Fruit fly (Drosophila melanogaster) whole organism, embryonic: ENCODE results near the gene Fbw5.

Experiments used
- Abd-B ChIP-seq: fragments of 200-800 bp; sonication (Bioruptor generic); optimal IDR thresholded peaks from 2 replicates; lab custom pipeline; 2018; ENCODE audit warnings: missing biosample characterization, mild to moderate bottlenecking, missing genetic modification characterization, moderate library complexity
- Adf1 ChIP-seq: fragments of 200-800 bp; sonication (Bioruptor generic); IDR thresholded peaks from 2 replicates; pipeline ENCODE4 v1.3.6; 2022; ENCODE audit warnings: missing biosample characterization, missing genetic modification characterization
- CG1024 ChIP-seq: fragments of 200-800 bp; sonication (Bioruptor generic); IDR thresholded peaks from 2 replicates; pipeline ENCODE4 v1.3.6; 2022; ENCODE audit warnings: missing biosample characterization, missing genetic modification characterization
- CG11723 ChIP-seq: fragments of 200-800 bp; sonication (Bioruptor generic); optimal IDR thresholded peaks from 2 replicates; lab custom pipeline; 2017; ENCODE audit warnings: missing biosample characterization, mild to moderate bottlenecking, missing genetic modification characterization
- CG13296 ChIP-seq: fragments of 200-800 bp; sonication (Bioruptor generic); optimal IDR thresholded peaks from 3 replicates; lab custom pipeline; 2018; ENCODE audit warnings: missing biosample characterization, mild to moderate bottlenecking, missing genetic modification characterization
- CG2129 ChIP-seq: fragments of 200-800 bp; sonication (Bioruptor generic); IDR thresholded peaks from 2 replicates; pipeline ENCODE4 v1.3.6; 2022; ENCODE audit warnings: missing biosample characterization, missing genetic modification characterization; ENCODE audit not compliant: partially characterized antibody
- CG2202 ChIP-seq: fragments of 200-800 bp; sonication (Bioruptor generic); optimal IDR thresholded peaks from 2 replicates; lab custom pipeline; 2018; ENCODE audit warnings: missing biosample characterization, mild to moderate bottlenecking, missing genetic modification characterization
- CG30403 ChIP-seq: fragments of 200-800 bp; sonication (Bioruptor generic); optimal IDR thresholded peaks from 3 replicates; lab custom pipeline; 2016; ENCODE audit warnings: missing biosample characterization, missing genetic modification characterization
- CG34422 ChIP-seq: fragments of 200-800 bp; sonication (Bioruptor generic); IDR thresholded peaks from 3 replicates; pipeline ENCODE4 v1.3.6; 2022; ENCODE audit warnings: missing biosample characterization, missing genetic modification characterization
- CG4854 ChIP-seq: fragments of 200-800 bp; sonication (Bioruptor generic); optimal IDR thresholded peaks from 2 replicates; lab custom pipeline; 2016; ENCODE audit warnings: missing biosample characterization, missing genetic modification characterization, inconsistent platforms
- CG5953 ChIP-seq: fragments of 200-800 bp; sonication (Bioruptor generic); IDR thresholded peaks from 2 replicates; pipeline ENCODE4 v1.3.6; 2022; ENCODE audit warnings: missing biosample characterization, missing genetic modification characterization
- CG6765 ChIP-seq: fragments of 200-800 bp; sonication (Bioruptor generic); optimal IDR thresholded peaks from 3 replicates; lab custom pipeline; 2017; ENCODE audit warnings: missing biosample characterization, mild to moderate bottlenecking, missing genetic modification characterization
- CG6854 ChIP-seq: fragments of 200-800 bp; sonication (Bioruptor generic); optimal IDR thresholded peaks from 3 replicates; lab custom pipeline; 2017; ENCODE audit warnings: missing biosample characterization, mild to moderate bottlenecking, missing genetic modification characterization
- CG7745 ChIP-seq: fragments of 200-800 bp; sonication (Bioruptor generic); optimal IDR thresholded peaks from 2 replicates; lab custom pipeline; 2018; ENCODE audit warnings: missing biosample characterization, mild to moderate bottlenecking, missing genetic modification characterization, moderate library complexity
- CG7839 ChIP-seq: fragments of 200-800 bp; sonication (Bioruptor generic); optimal IDR thresholded peaks from 3 replicates; lab custom pipeline; 2018; ENCODE audit warnings: missing biosample characterization, mild to moderate bottlenecking, missing genetic modification characterization, moderate library complexity
- CHES-1-like ChIP-seq: fragments of 200-800 bp; sonication (Bioruptor generic); optimal IDR thresholded peaks from 2 replicates; lab custom pipeline; 2016; ENCODE audit warnings: missing biosample characterization, missing genetic modification characterization
- HHEX ChIP-seq: fragments of 200-800 bp; sonication (Bioruptor generic); optimal IDR thresholded peaks from 3 replicates; lab custom pipeline; 2017; ENCODE audit warnings: missing biosample characterization, mild to moderate bottlenecking, missing genetic modification characterization, missing genetic modification reagents
- HLHmδ ChIP-seq: fragments of 200-800 bp; sonication (Bioruptor generic); optimal IDR thresholded peaks from 2 replicates; lab custom pipeline; 2018; ENCODE audit warnings: missing biosample characterization, mild to moderate bottlenecking, missing genetic modification characterization, moderate library complexity
- Hand ChIP-seq: fragments of 200-800 bp; sonication (Bioruptor generic); optimal IDR thresholded peaks from 2 replicates; lab custom pipeline; 2017; ENCODE audit warnings: mild to moderate bottlenecking, missing biosample characterization, missing genetic modification reagents, missing genetic modification characterization
- Hsf ChIP-seq: fragments of 200-800 bp; sonication (Bioruptor generic); optimal IDR thresholded peaks from 3 replicates; lab custom pipeline; 2016; ENCODE audit warnings: missing biosample characterization, missing genetic modification characterization
- Max ChIP-seq: fragments of 200-800 bp; sonication (Bioruptor generic); optimal IDR thresholded peaks from 2 replicates; lab custom pipeline; 2016; ENCODE audit warnings: missing biosample characterization, mild to moderate bottlenecking, missing genetic modification characterization
- NFAT ChIP-seq: fragments of 200-800 bp; sonication (Bioruptor generic); IDR thresholded peaks from 2 replicates; pipeline ENCODE4 v1.3.6; 2022; ENCODE audit warnings: missing biosample characterization, missing genetic modification characterization
- NfI ChIP-seq: fragments of 200-800 bp; sonication (Bioruptor generic); optimal IDR thresholded peaks from 3 replicates; lab custom pipeline; 2018; ENCODE audit warnings: missing biosample characterization, mild to moderate bottlenecking, missing genetic modification characterization, moderate library complexity
- Optix ChIP-seq: fragments of 200-800 bp; sonication (Bioruptor generic); IDR thresholded peaks from 3 replicates; pipeline ENCODE4 v1.3.6; 2022; ENCODE audit warnings: missing biosample characterization, missing genetic modification characterization
- Sox102F ChIP-seq: fragments of 200-800 bp; sonication (Bioruptor generic); optimal IDR thresholded peaks from 2 replicates; lab custom pipeline; 2018; ENCODE audit warnings: missing biosample characterization, mild to moderate bottlenecking, missing genetic modification characterization, moderate library complexity
- TFAM ChIP-seq: fragments of 200-800 bp; sonication (Bioruptor generic); optimal IDR thresholded peaks from 2 replicates; lab custom pipeline; 2017; ENCODE audit warnings: missing biosample characterization, missing genetic modification characterization, inconsistent platforms
- Usf ChIP-seq: fragments of 200-800 bp; sonication (Bioruptor generic); optimal IDR thresholded peaks from 2 replicates; lab custom pipeline; 2017; ENCODE audit warnings: missing genotype, missing biosample characterization, missing genetic modification characterization
- Vsx1 ChIP-seq: fragments of 200-800 bp; sonication (Bioruptor generic); optimal IDR thresholded peaks from 2 replicates; lab custom pipeline; 2017; ENCODE audit warnings: missing biosample characterization, mild to moderate bottlenecking, missing genetic modification characterization, missing genetic modification reagents
- amos ChIP-seq: fragments of 200-800 bp; sonication (Bioruptor generic); IDR thresholded peaks from 2 replicates; pipeline ENCODE4 v1.3.6; 2022; ENCODE audit warnings: missing biosample characterization, missing genetic modification characterization; ENCODE audit not compliant: partially characterized antibody
- ap ChIP-seq: fragments of 200-800 bp; sonication (Bioruptor generic); IDR thresholded peaks from 2 replicates; pipeline ENCODE4 v1.3.6; 2022; ENCODE audit warnings: missing biosample characterization, missing genetic modification characterization
- disco-r ChIP-seq: fragments of 200-800 bp; sonication (Bioruptor generic); optimal IDR thresholded peaks from 2 replicates; lab custom pipeline; 2016; ENCODE audit warnings: missing biosample characterization, missing genetic modification characterization
- dmrt99B ChIP-seq: fragments of 200-800 bp; sonication (Bioruptor generic); optimal IDR thresholded peaks from 2 replicates; lab custom pipeline; 2018; ENCODE audit warnings: missing biosample characterization, mild to moderate bottlenecking, missing genetic modification characterization, moderate library complexity
- emc ChIP-seq: fragments of 200-800 bp; sonication (Bioruptor generic); optimal IDR thresholded peaks from 2 replicates; lab custom pipeline; 2016; ENCODE audit warnings: missing biosample characterization, missing genetic modification characterization
- fd96Cb ChIP-seq: fragments of 200-800 bp; sonication (Bioruptor generic); optimal IDR thresholded peaks from 2 replicates; lab custom pipeline; 2018; ENCODE audit warnings: missing biosample characterization, mild to moderate bottlenecking, missing genetic modification characterization, moderate library complexity
- grn ChIP-seq: fragments of 200-800 bp; sonication (Bioruptor generic); optimal IDR thresholded peaks from 3 replicates; lab custom pipeline; 2017; ENCODE audit warnings: missing biosample characterization, missing genetic modification characterization
- gsb-n ChIP-seq: fragments of 200-800 bp; sonication (Bioruptor generic); optimal IDR thresholded peaks from 3 replicates; lab custom pipeline; 2018; ENCODE audit warnings: missing biosample characterization, mild to moderate bottlenecking, missing genetic modification characterization
- jigr1 ChIP-seq: fragments of 200-800 bp; sonication (Bioruptor generic); IDR thresholded peaks from 3 replicates; pipeline ENCODE4 v1.3.6; 2022; ENCODE audit warnings: missing biosample characterization, missing genetic modification characterization
- jing ChIP-seq: fragments of 200-800 bp; sonication (Bioruptor generic); optimal IDR thresholded peaks from 2 replicates; lab custom pipeline; 2018; ENCODE audit warnings: missing biosample characterization, mild to moderate bottlenecking, missing genetic modification characterization
- jumu ChIP-seq: fragments of 200-800 bp; sonication (Bioruptor generic); optimal IDR thresholded peaks from 3 replicates; lab custom pipeline; 2016; ENCODE audit warnings: missing biosample characterization, missing genetic modification characterization
- mld ChIP-seq: fragments of 200-800 bp; sonication (Bioruptor generic); IDR thresholded peaks from 3 replicates; pipeline ENCODE4 v1.3.6; 2022; ENCODE audit warnings: missing biosample characterization, missing genetic modification characterization; ENCODE audit not compliant: partially characterized antibody
- nerfin-1 ChIP-seq: fragments of 200-800 bp; sonication (Bioruptor generic); optimal IDR thresholded peaks from 3 replicates; lab custom pipeline; 2019; ENCODE audit warnings: missing biosample characterization, mild to moderate bottlenecking, missing genetic modification characterization, moderate library complexity
- odd ChIP-seq: fragments of 200-800 bp; sonication (Bioruptor generic); optimal IDR thresholded peaks from 2 replicates; lab custom pipeline; 2017; ENCODE audit warnings: missing biosample characterization, mild to moderate bottlenecking, missing genetic modification characterization
- pfk ChIP-seq: fragments of 200-800 bp; sonication (Bioruptor generic); optimal IDR thresholded peaks from 2 replicates; lab custom pipeline; 2018; ENCODE audit warnings: missing biosample characterization, mild to moderate bottlenecking, missing genetic modification characterization, moderate library complexity
- pros ChIP-seq: fragments of 200-800 bp; sonication (Bioruptor generic); optimal IDR thresholded peaks from 3 replicates; lab custom pipeline; 2019; ENCODE audit warnings: missing biosample characterization, mild to moderate bottlenecking, missing genetic modification characterization, moderate library complexity
- run ChIP-seq: fragments of 200-800 bp; sonication (Bioruptor generic); optimal IDR thresholded peaks from 3 replicates; lab custom pipeline; 2018; ENCODE audit warnings: missing biosample characterization, mild to moderate bottlenecking, missing genetic modification characterization
- sc ChIP-seq, 3 experiments: fragments of >200 bp in 2 of 3; fragments of 200-800 bp in 1 of 3; sonication (Bioruptor generic) in 1 of 3; optimal IDR thresholded peaks; 2 replicates in 2 of 3; 3 replicates in 1 of 3; lab custom pipeline; 2017; ENCODE audit warnings: mild to moderate bottlenecking in 1 of 3, missing biosample characterization in 1 of 3, missing genetic modification characterization in 1 of 3, missing genetic modification reagents in 1 of 3
- sna ChIP-seq: fragments of 200-800 bp; sonication (Bioruptor generic); IDR thresholded peaks from 2 replicates; pipeline ENCODE4 v1.3.6; 2022; ENCODE audit warnings: missing biosample characterization, missing genetic modification characterization; ENCODE audit not compliant: partially characterized antibody
- stwl ChIP-seq: fragments of 200-800 bp; sonication (Bioruptor generic); optimal IDR thresholded peaks from 3 replicates; lab custom pipeline; 2018; ENCODE audit warnings: missing biosample characterization, mild to moderate bottlenecking, missing genetic modification characterization, moderate library complexity
- toy ChIP-seq: fragments of 200-800 bp; sonication (Bioruptor generic); IDR thresholded peaks from 2 replicates; pipeline ENCODE4 v1.3.6; 2022; ENCODE audit warnings: missing biosample characterization, missing genetic modification characterization

Gene Fbw5

dm6 chr2L:6065823-6066222, at the start of gene Fbw5, which contains the start of gene CG9147 (continued):
- TF ChIP-seq disco-r (GFP tag; lab: Kevin White, UChicago) (peak; percentile 99), CG13296 (GFP tag; lab: Kevin White, UChicago) (peak; percentile 99), CG7745 (peak; percentile 97), CG6765 (GFP tag; lab: Kevin White, UChicago) (peak; percentile 93), CHES-1-like (peak; percentile 99), CG34422 (GFP tag; lab: Robert Waterston, UW) (peak; percentile 99), amos (GFP tag; lab: Robert Waterston, UW) (peak; percentile 52; the same call in 1 of the 2 replicates), NfI (GFP tag; lab: Kevin White, UChicago) (peak; percentile 100), CG30403 (GFP tag; lab: Kevin White, UChicago) (peak; percentile 100), stwl (tag; lab: Kevin White, UChicago) (peak; percentile 88), sc (optimal IDR thresholded peaks at IDR 0.05; lab: Kevin White, UChicago) (no peak), sc (GFP tag; optimal IDR thresholded peaks at IDR 0.05; lab: Kevin White, UChicago) (peak; percentile 99), CG2202 (peak; percentile 99), HHEX (peak; percentile 99), jumu (peak; percentile 99), Hand (GFP tag; lab: Kevin White, UChicago) (peak; percentile 99), jigr1 (GFP tag; lab: Robert Waterston, UW) (peak; percentile 99), CG2129 (GFP tag; lab: Robert Waterston, UW) (no peak), Optix (GFP tag; lab: Robert Waterston, UW) (peak; percentile 99), Sox102F (GFP tag; lab: Kevin White, UChicago) (peak; percentile 100), Vsx1 (GFP tag; lab: Kevin White, UChicago) (peak; percentile 98), emc (GFP tag; lab: Kevin White, UChicago) (peak; percentile 98), CG1024 (GFP tag; lab: Robert Waterston, UW) (peak; percentile 98), ap (GFP tag; lab: Robert Waterston, UW) (peak; percentile 99), nerfin-1 (peak; percentile 97), fd96Cb (tag; lab: Kevin White, UChicago) (peak; percentile 100), NFAT (GFP tag; lab: Robert Waterston, UW) (peak; percentile 99), dmrt99B (tag; lab: Kevin White, UChicago) (peak; percentile 100), sna (GFP tag; lab: Robert Waterston, UW) (peak; percentile 62; the same call in 1 of the 2 replicates), run (tag; lab: Kevin White, UChicago) (peak; percentile 99), CG5953 (GFP tag; lab: Robert Waterston, UW) (peak; percentile 99), gsb-n (peak; percentile 100), pfk (GFP tag; lab: Kevin White, UChicago) (peak; percentile 54), pros (peak; percentile 67), CG11723 (GFP tag; lab: Kevin White, UChicago) (peak; percentile 99), Max (GFP tag; lab: Kevin White, UChicago) (peak; percentile 100), CG6854 (GFP tag; lab: Kevin White, UChicago) (peak; percentile 98), odd (GFP tag; lab: Kevin White, UChicago) (peak; percentile 99), jing (peak; percentile 100), CG4854 (peak; percentile 100), Adf1 (GFP tag; lab: Robert Waterston, UW) (peak; percentile 93), Abd-B (GFP tag; lab: Kevin White, UChicago) (peak; percentile 99), CG7839 (tag; lab: Kevin White, UChicago) (peak; percentile 100), mld (GFP tag; lab: Robert Waterston, UW) (0 out of 3 replicates have a peak, but pooled peaks have one; percentile 33), HLHmδ (peak; percentile 39), TFAM (GFP tag; lab: Kevin White, UChicago) (peak; percentile 93), grn (GFP tag; lab: Kevin White, UChicago) (peak; percentile 97), Usf (GFP tag; lab: Kevin White, UChicago) (peak; percentile 99), Hsf (GFP tag; lab: Kevin White, UChicago) (peak; percentile 100), toy (GFP tag; lab: Robert Waterston, UW) (peak; percentile 97)
